Worm (Caenorhabditis elegans): ENCODE data around the gene alh-5.

alh-5 gene

DNA sequence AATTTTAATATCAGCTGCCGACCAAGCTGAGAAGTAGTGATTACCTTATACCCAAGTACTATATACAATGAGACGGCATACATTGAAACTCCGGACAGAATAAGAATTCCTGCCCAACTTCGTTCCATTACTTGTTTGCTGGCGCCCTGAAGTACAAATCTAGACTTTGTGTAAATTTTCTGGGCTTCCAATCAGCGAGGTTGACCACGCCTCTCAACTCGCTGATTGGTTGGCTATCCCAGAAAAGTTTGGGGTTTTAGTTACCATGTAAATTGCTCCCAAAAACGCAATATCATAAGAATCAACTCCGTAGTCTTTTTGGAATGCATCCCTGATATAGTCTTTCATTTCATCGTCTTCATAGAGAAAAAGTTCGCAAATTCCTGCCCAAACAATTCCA, 44.1 kb downstream of the alh-5 start:
- TF ChIP-seq F22D6.2 (tag; optimal IDR thresholded peaks at IDR 0.05) (no peak), die-1 (tag; optimal IDR thresholded peaks at IDR 0.05) (no peak), ceh-100 (GFP tag; IDR thresholded peaks at IDR 0.05) (no peak), sdz-38 (tag; optimal IDR thresholded peaks at IDR 0.05) (no peak), B0261.1 (tag; optimal IDR thresholded peaks at IDR 0.05) (no peak), mes-4 (tag; optimal IDR thresholded peaks at IDR 0.05) (no peak), K11D2.4 (GFP tag; IDR thresholded peaks at IDR 0.05) (no peak), cebp-2 (GFP tag; IDR thresholded peaks at IDR 0.05) (no peak), hsf-1 (GFP tag; IDR thresholded peaks at IDR 0.05) (no peak), pha-4 (tag; optimal IDR thresholded peaks at IDR 0.05) (no peak), pbrm-1 (GFP tag; IDR thresholded peaks at IDR 0.05) (no peak), ztf-18 (tag; optimal IDR thresholded peaks at IDR 0.05) (no peak), ekl-4 (GFP tag; IDR thresholded peaks at IDR 0.05) (no peak), lin-35 (GFP tag; optimal IDR thresholded peaks at IDR 0.05) (no peak)

All from whole organism, young adult.